Fruit fly (Drosophila melanogaster) whole organism, embryonic: ENCODE results near the gene CG15916.
A peak's percentile ranks its signal among the peaks of the same experiment; 100 is the strongest.

ENCODE experiments used
- CG10209 ChIP-seq: fragments of 200-800 bp; sonication (Bioruptor generic); optimal IDR thresholded peaks from 3 replicates; lab custom pipeline; 2017; ENCODE audit warnings: missing biosample characterization, mild to moderate bottlenecking, missing genetic modification characterization, missing genetic modification reagents
- CG17361 ChIP-seq: fragments of 200-800 bp; sonication (Bioruptor generic); IDR thresholded peaks from 3 replicates; pipeline ENCODE4 v1.3.6; 2022; ENCODE audit warnings: missing biosample characterization, missing genetic modification characterization
- ERR ChIP-seq: fragments of 200-800 bp; sonication (Bioruptor generic); optimal IDR thresholded peaks from 2 replicates; lab custom pipeline; 2016; ENCODE audit warnings: missing biosample characterization, missing genetic modification characterization
- ara ChIP-seq: fragments of 200-800 bp; sonication (Bioruptor generic); IDR thresholded peaks from 2 replicates; pipeline ENCODE4 v1.3.6; 2022; ENCODE audit warnings: missing biosample characterization, missing genetic modification characterization
- salm ChIP-seq: fragments of 200-800 bp; sonication (Bioruptor generic); optimal IDR thresholded peaks from 2 replicates; lab custom pipeline; 2018; ENCODE audit warnings: missing biosample characterization, mild to moderate bottlenecking, missing genetic modification characterization
- twi ChIP-seq: fragments of 200-800 bp; optimal IDR thresholded peaks from 2 replicates; lab custom pipeline; 2019; ENCODE audit warnings: missing biosample characterization, mild to moderate bottlenecking, missing genetic modification characterization, moderate library complexity

The CG15916 gene

DNA sequence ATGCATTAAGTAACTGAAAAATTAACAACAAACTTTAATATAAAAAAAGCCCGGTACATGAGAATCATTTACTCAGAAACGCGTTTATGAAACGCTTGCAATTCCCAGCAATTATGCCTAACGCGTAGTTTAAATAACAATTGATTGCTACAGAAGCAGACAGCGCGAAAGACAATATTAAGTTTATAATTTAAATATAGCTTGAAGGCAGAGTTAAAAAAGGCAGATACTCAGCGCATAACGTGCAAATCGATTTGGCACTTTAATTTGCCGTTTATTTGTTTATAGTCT, 50.5 kb downstream of the CG15916 start, which contains the start of gene CG8924 (continued):
- TF ChIP-seq CG10209 (GFP tag; lab: Kevin White, UChicago) (no peak), ERR (no peak), twi (tag; lab: Kevin White, UChicago) (no peak), salm (no peak), ara (GFP tag; lab: Robert Waterston, UW) (no peak), CG17361 (GFP tag; lab: Robert Waterston, UW) (0 out of 3 replicates have a peak, but pooled peaks have one; percentile 8)
